Fruit fly (Drosophila melanogaster) whole organism, adult: ENCODE results near the gene AspRS-m.

Experiments
- CG11617 ChIP-seq: fragments of 200-800 bp; sonication (Bioruptor generic); optimal IDR thresholded peaks from 2 replicates; lab custom pipeline; 2017; ENCODE audit warnings: mild to moderate bottlenecking, missing biosample characterization, missing genetic modification reagents, missing genetic modification characterization
- CG12768 ChIP-seq: fragments of 200-800 bp; sonication (Bioruptor generic); optimal IDR thresholded peaks from 2 replicates; lab custom pipeline; 2017; ENCODE audit warnings: missing biosample characterization, missing genetic modification characterization, mild to moderate bottlenecking, moderate library complexity, missing genetic modification reagents
- CG1620 ChIP-seq: fragments of 200-800 bp; sonication (Bioruptor generic); optimal IDR thresholded peaks from 2 replicates; lab custom pipeline; 2016; ENCODE audit warnings: missing biosample characterization, missing genetic modification characterization
- CG33017 ChIP-seq: fragments of 200-800 bp; sonication (Bioruptor generic); optimal IDR thresholded peaks from 2 replicates; lab custom pipeline; 2018; ENCODE audit warnings: missing biosample characterization, mild to moderate bottlenecking, missing genetic modification characterization, moderate library complexity
- CG7101 ChIP-seq: fragments of 200-800 bp; sonication (Bioruptor generic); optimal IDR thresholded peaks from 2 replicates; lab custom pipeline; 2018; ENCODE audit warnings: missing biosample characterization, mild to moderate bottlenecking, missing genetic modification characterization, moderate library complexity
- Clk ChIP-seq: fragments of 200-800 bp; sonication (Bioruptor generic); optimal IDR thresholded peaks from 2 replicates; lab custom pipeline; 2017; ENCODE audit warnings: missing biosample characterization, missing genetic modification characterization
- Hr96 ChIP-seq: fragments of 200-800 bp; sonication (Bioruptor generic); optimal IDR thresholded peaks from 2 replicates; lab custom pipeline; 2016; ENCODE audit warnings: missing biosample characterization, missing genetic modification characterization
- Mnt ChIP-seq: fragments of 200-800 bp; sonication (Bioruptor generic); optimal IDR thresholded peaks from 2 replicates; lab custom pipeline; 2016; ENCODE audit warnings: missing biosample characterization, mild to moderate bottlenecking, missing genetic modification characterization
- cic ChIP-seq: fragments of 200-800 bp; sonication (Bioruptor generic); optimal IDR thresholded peaks from 2 replicates; lab custom pipeline; 2017; ENCODE audit warnings: missing biosample characterization, mild to moderate bottlenecking, missing genetic modification characterization, moderate library complexity
- kay ChIP-seq: fragments of 200-800 bp; sonication (Bioruptor generic); peaks from one replicate; lab custom pipeline; 2016; ENCODE audit warnings: missing biosample characterization, missing genetic modification characterization, borderline replicate concordance
- ovo ChIP-seq: fragments of 200-800 bp; sonication (Bioruptor generic); optimal IDR thresholded peaks from 2 replicates; lab custom pipeline; 2016; ENCODE audit warnings: missing biosample characterization, missing genetic modification characterization
- pad ChIP-seq: fragments of 200-800 bp; sonication (Bioruptor generic); optimal IDR thresholded peaks from 3 replicates; lab custom pipeline; 2017; ENCODE audit warnings: missing biosample characterization, missing genetic modification characterization, mild to moderate bottlenecking, moderate library complexity, missing genetic modification reagents
- tj ChIP-seq: fragments of 200-800 bp; sonication (Bioruptor generic); optimal IDR thresholded peaks from 3 replicates; lab custom pipeline; 2017; ENCODE audit warnings: missing biosample characterization, mild to moderate bottlenecking, missing genetic modification characterization, moderate library complexity
- toe ChIP-seq: fragments of 200-800 bp; sonication (Bioruptor generic); optimal IDR thresholded peaks from 2 replicates; lab custom pipeline; 2016; ENCODE audit warnings: missing biosample characterization, missing genetic modification characterization

dm6 chr2L:16789880-16790279, 37.0 kb upstream of the AspRS-m start:
- TF ChIP-seq Mnt (GFP tag; lab: Kevin White, UChicago) = no peak
- no peak for TF ChIP-seq CG1620 (GFP tag; lab: Kevin White, UChicago)
- no peak for TF ChIP-seq Clk
- no peak for TF ChIP-seq CG12768 (GFP tag; lab: Kevin White, UChicago)
- TF ChIP-seq CG11617 (GFP tag; lab: Kevin White, UChicago) = no peak
- no peak for TF ChIP-seq ovo
- no peak for TF ChIP-seq toe (GFP tag; lab: Kevin White, UChicago)
- no peak for TF ChIP-seq cic (GFP tag; lab: Kevin White, UChicago)
- no peak for TF ChIP-seq kay
- TF ChIP-seq CG7101 (tag; lab: Kevin White, UChicago) = no peak
- no peak for TF ChIP-seq CG33017 (tag; lab: Kevin White, UChicago)
- TF ChIP-seq Hr96 (GFP tag; lab: Kevin White, UChicago) = no peak
- TF ChIP-seq pad (GFP tag; lab: Kevin White, UChicago) = no peak
- TF ChIP-seq tj = no peak
